Worm (Caenorhabditis elegans): ENCODE results near the gene F10C1.8.

ce11 chrII:5715745-5716357 is 38.4 kb upstream of the F10C1.8 start, which contains the start of the genes C18A3.10 and C18A3.3:
- no peak for TF ChIP-seq hrde-1 (tag; optimal IDR thresholded peaks at IDR 0.05; ENCODE audit: borderline replicate concordance)
- no peak for TF ChIP-seq cebp-2 (GFP tag; IDR thresholded peaks at IDR 0.05)
- no peak for TF ChIP-seq mxl-1 (tag; optimal IDR thresholded peaks at IDR 0.05)
- TF ChIP-seq B0261.1 (tag; optimal IDR thresholded peaks at IDR 0.05), result no peak
- TF ChIP-seq egrh-3 (GFP tag; IDR thresholded peaks at IDR 0.05), result no peak
- no peak for TF ChIP-seq F57C9.4 (tag; optimal IDR thresholded peaks at IDR 0.05)
- TF ChIP-seq ztf-3 (GFP tag; optimal IDR thresholded peaks at IDR 0.05), result no peak
- no peak for TF ChIP-seq lin-40 (tag; optimal IDR thresholded peaks at IDR 0.05)
- no peak for TF ChIP-seq him-1 (tag; optimal IDR thresholded peaks at IDR 0.05)
- TF ChIP-seq ztf-6 (GFP tag; IDR thresholded peaks at IDR 0.05), result no peak
- TF ChIP-seq tbx-9 (tag; optimal IDR thresholded peaks at IDR 0.05; ENCODE audit: borderline replicate concordance), result no peak
- TF ChIP-seq F49E8.2 (tag; optimal IDR thresholded peaks at IDR 0.05; ENCODE audit: insufficient read depth), result no peak
- TF ChIP-seq hlh-12 (tag; optimal IDR thresholded peaks at IDR 0.05), result no peak

Data from whole organism, young adult.